Worm (Caenorhabditis elegans): Measurements from ENCODE around the gene glr-7.

- TF ChIP-seq K11D2.4 (GFP tag; IDR thresholded peaks at IDR 0.05) (peak; percentile 93), lir-1 (GFP tag; conservative IDR thresholded peaks at IDR 0.05) (no peak), snpc-4 (GFP tag; optimal IDR thresholded peaks at IDR 0.05) (no peak), snpc-4 (tag; optimal IDR thresholded peaks at IDR 0.05) (peak in 3 of 4 experiments; percentile 56 to 68 (median 67)), egl-18 (GFP tag; IDR thresholded peaks at IDR 0.05) (no peak)
Measured at ce11 chrX:2364703-2365299, 54.9 kb downstream of the glr-7 start.
